Fruit fly (Drosophila melanogaster) whole organism, pupa: Measurements from ENCODE around the gene CG42323.

Source experiments
- CG10348 ChIP-seq: fragments of 200-800 bp; sonication (Bioruptor generic); IDR thresholded peaks from 2 replicates; pipeline ENCODE4 v1.3.6; 2022; ENCODE audit warnings: missing biosample characterization, missing genetic modification characterization
- CG12605 ChIP-seq: fragments of 200-800 bp; sonication (Bioruptor generic); IDR thresholded peaks from 2 replicates; pipeline ENCODE4 v1.3.6; 2022; ENCODE audit warnings: missing biosample characterization, missing genetic modification characterization
- CG13204 ChIP-seq: fragments of 200-800 bp; sonication (Bioruptor generic); optimal IDR thresholded peaks from 2 replicates; lab custom pipeline; 2018; ENCODE audit warnings: missing biosample characterization, mild to moderate bottlenecking, missing genetic modification characterization, moderate library complexity
- CG14655 ChIP-seq: fragments of 200-800 bp; sonication (Bioruptor generic); optimal IDR thresholded peaks from 3 replicates; lab custom pipeline; 2017; ENCODE audit warnings: mild to moderate bottlenecking, missing biosample characterization, missing genetic modification reagents, missing genetic modification characterization
- CG15710 ChIP-seq: fragments of 200-800 bp; sonication (Bioruptor generic); optimal IDR thresholded peaks from 2 replicates; lab custom pipeline; 2018; ENCODE audit warnings: missing biosample characterization, mild to moderate bottlenecking, missing genetic modification characterization, moderate library complexity
- CG17806 ChIP-seq: fragments of 200-800 bp; sonication (Bioruptor generic); optimal IDR thresholded peaks from 2 replicates; lab custom pipeline; 2018; ENCODE audit warnings: missing biosample characterization, mild to moderate bottlenecking, missing genetic modification characterization, moderate library complexity
- CG32121 ChIP-seq: fragments of 200-800 bp; sonication (Bioruptor generic); IDR thresholded peaks from 2 replicates; pipeline ENCODE4 v1.3.6; 2022; ENCODE audit warnings: missing biosample characterization, missing genetic modification characterization
- CG34367 ChIP-seq: fragments of 200-800 bp; sonication (Bioruptor generic); optimal IDR thresholded peaks from 2 replicates; lab custom pipeline; 2018; ENCODE audit warnings: missing biosample characterization, mild to moderate bottlenecking, missing genetic modification characterization
- CG4496 ChIP-seq: fragments of 200-800 bp; sonication (Bioruptor generic); IDR thresholded peaks from 3 replicates; pipeline ENCODE4 v1.3.6; 2022; ENCODE audit warnings: missing biosample characterization, missing genetic modification characterization
- CG8159 ChIP-seq: fragments of 200-800 bp; sonication (Bioruptor generic); optimal IDR thresholded peaks from 3 replicates; lab custom pipeline; 2018; ENCODE audit warnings: missing biosample characterization, mild to moderate bottlenecking, missing genetic modification characterization, moderate library complexity
- CG8301 ChIP-seq: fragments of 200-800 bp; sonication (Bioruptor generic); optimal IDR thresholded peaks from 2 replicates; lab custom pipeline; 2018; ENCODE audit warnings: missing biosample characterization, mild to moderate bottlenecking, missing genetic modification characterization
- CG9948 ChIP-seq: fragments of 200-800 bp; sonication (Bioruptor generic); optimal IDR thresholded peaks from 2 replicates; lab custom pipeline; 2018; ENCODE audit warnings: missing biosample characterization, mild to moderate bottlenecking, missing genetic modification characterization, moderate library complexity
- D1 ChIP-seq: fragments of 200-800 bp; sonication (Bioruptor generic); optimal IDR thresholded peaks from 2 replicates; lab custom pipeline; 2018; ENCODE audit warnings: missing biosample characterization, mild to moderate bottlenecking, missing genetic modification characterization, moderate library complexity
- EcR ChIP-seq: fragments of 200-800 bp; sonication (Bioruptor generic); optimal IDR thresholded peaks from 3 replicates; lab custom pipeline; 2019; ENCODE audit warnings: missing biosample characterization, missing genetic modification characterization, mild to moderate bottlenecking, moderate library complexity, missing genetic modification reagents
- Ets98B ChIP-seq: fragments of 200-800 bp; sonication (Bioruptor generic); IDR thresholded peaks from 2 replicates; pipeline ENCODE4 v1.3.6; 2022; ENCODE audit warnings: missing biosample characterization, missing genetic modification characterization
- Pif1A ChIP-seq: fragments of 200-800 bp; sonication (Bioruptor generic); optimal IDR thresholded peaks from 3 replicates; lab custom pipeline; 2016; ENCODE audit warnings: missing biosample characterization, missing genetic modification characterization
- Pif1B ChIP-seq: fragments of 200-800 bp; sonication (Bioruptor generic); optimal IDR thresholded peaks from 3 replicates; lab custom pipeline; 2016; ENCODE audit warnings: missing biosample characterization, missing genetic modification characterization
- Snoo ChIP-seq: fragments of 200-800 bp; sonication (Bioruptor generic); optimal IDR thresholded peaks from 3 replicates; lab custom pipeline; 2017; ENCODE audit warnings: missing biosample characterization, mild to moderate bottlenecking, missing genetic modification characterization, inconsistent platforms
- fd96Ca ChIP-seq: fragments of 200-800 bp; sonication (Bioruptor generic); IDR thresholded peaks from 3 replicates; pipeline ENCODE4 v1.3.6; 2022; ENCODE audit warnings: missing biosample characterization, missing genetic modification characterization
- gl ChIP-seq: fragments of 200-800 bp; sonication (Bioruptor generic); optimal IDR thresholded peaks from 2 replicates; lab custom pipeline; 2018; ENCODE audit warnings: missing biosample characterization, mild to moderate bottlenecking, missing genetic modification characterization
- rn ChIP-seq: fragments of 200-800 bp; sonication (Bioruptor generic); IDR thresholded peaks from 2 replicates; pipeline ENCODE4 v1.3.6; 2022; ENCODE audit warnings: missing biosample characterization, missing genetic modification characterization

The CG42323 gene

dm6 chrX:18415115-18415514 is 7.1 kb upstream of the CG42323 start, which contains the start of gene CG15056:
Gene CG15056 (plus strand): TSS chrX:18415415.
- TF ChIP-seq Pif1B (GFP tag; lab: Kevin White, UChicago) = no peak
- TF ChIP-seq Ets98B = no peak
- TF ChIP-seq CG9948 (tag; lab: Kevin White, UChicago) = no peak
- no peak for TF ChIP-seq CG8159 (tag; lab: Kevin White, UChicago)
- TF ChIP-seq CG17806 (tag; lab: Kevin White, UChicago) = no peak
- TF ChIP-seq CG32121 = no peak
- TF ChIP-seq CG12605 (GFP tag; lab: Robert Waterston, UW) = no peak
- TF ChIP-seq Pif1A (GFP tag; lab: Kevin White, UChicago) = no peak
- no peak for TF ChIP-seq CG10348 (GFP tag; lab: Robert Waterston, UW)
- no peak for TF ChIP-seq fd96Ca (GFP tag; lab: Robert Waterston, UW)
- no peak for TF ChIP-seq CG13204 (GFP tag; lab: Kevin White, UChicago)
- no peak for TF ChIP-seq D1 (tag; lab: Kevin White, UChicago)
- TF ChIP-seq CG15710 (tag; lab: Kevin White, UChicago) = no peak
- no peak for TF ChIP-seq CG4496 (GFP tag; lab: Robert Waterston, UW)
- no peak for TF ChIP-seq gl (tag; lab: Kevin White, UChicago)
- no peak for TF ChIP-seq CG8301 (tag; lab: Kevin White, UChicago)
- no peak for TF ChIP-seq CG34367
- TF ChIP-seq rn (GFP tag; lab: Robert Waterston, UW) = no peak
- no peak for TF ChIP-seq CG14655 (GFP tag; lab: Kevin White, UChicago)
- TF ChIP-seq EcR = no peak

dm6 chrX:18437190-18437589 is 15.0 kb downstream of the CG42323 start, which contains the start of gene CG6290:
Gene CG6290 (plus strand): TSS chrX:18437490.
- TF ChIP-seq CG9948 (tag; lab: Kevin White, UChicago) (no peak), CG15710 (tag; lab: Kevin White, UChicago) (no peak), CG4496 (GFP tag; lab: Robert Waterston, UW) (no peak), Pif1A (GFP tag; lab: Kevin White, UChicago) (no peak), EcR (no peak), rn (GFP tag; lab: Robert Waterston, UW) (no peak), CG32121 (no peak), CG10348 (GFP tag; lab: Robert Waterston, UW) (no peak), CG17806 (tag; lab: Kevin White, UChicago) (no peak), CG8301 (tag; lab: Kevin White, UChicago) (no peak), CG13204 (GFP tag; lab: Kevin White, UChicago) (no peak), Ets98B (no peak), CG34367 (no peak), CG14655 (GFP tag; lab: Kevin White, UChicago) (no peak), fd96Ca (GFP tag; lab: Robert Waterston, UW) (no peak), gl (tag; lab: Kevin White, UChicago) (no peak), CG12605 (GFP tag; lab: Robert Waterston, UW) (no peak), CG8159 (tag; lab: Kevin White, UChicago) (no peak), D1 (tag; lab: Kevin White, UChicago) (no peak), Snoo (tag; lab: Kevin White, UChicago) (no peak)
- TF ChIP-seq, all 21 proteins: peak for 0

dm6 chrX:18438568-18438967 is 16.4 kb downstream of the CG42323 start, which contains the start of gene CG32551:
Gene CG32551 (plus strand): TSS chrX:18438868.
- TF ChIP-seq gl (tag; lab: Kevin White, UChicago) (no peak), CG9948 (tag; lab: Kevin White, UChicago) (no peak), CG13204 (GFP tag; lab: Kevin White, UChicago) (no peak), CG15710 (tag; lab: Kevin White, UChicago) (no peak), CG14655 (GFP tag; lab: Kevin White, UChicago) (no peak), CG8159 (tag; lab: Kevin White, UChicago) (no peak), CG4496 (GFP tag; lab: Robert Waterston, UW) (no peak), CG34367 (no peak), CG10348 (GFP tag; lab: Robert Waterston, UW) (no peak), CG32121 (no peak), CG8301 (tag; lab: Kevin White, UChicago) (no peak), CG17806 (tag; lab: Kevin White, UChicago) (no peak), EcR (no peak), Ets98B (no peak), Pif1A (GFP tag; lab: Kevin White, UChicago) (no peak), rn (GFP tag; lab: Robert Waterston, UW) (no peak), fd96Ca (GFP tag; lab: Robert Waterston, UW) (no peak), Pif1B (GFP tag; lab: Kevin White, UChicago) (no peak), D1 (tag; lab: Kevin White, UChicago) (no peak), Snoo (tag; lab: Kevin White, UChicago) (no peak)

DNA sequence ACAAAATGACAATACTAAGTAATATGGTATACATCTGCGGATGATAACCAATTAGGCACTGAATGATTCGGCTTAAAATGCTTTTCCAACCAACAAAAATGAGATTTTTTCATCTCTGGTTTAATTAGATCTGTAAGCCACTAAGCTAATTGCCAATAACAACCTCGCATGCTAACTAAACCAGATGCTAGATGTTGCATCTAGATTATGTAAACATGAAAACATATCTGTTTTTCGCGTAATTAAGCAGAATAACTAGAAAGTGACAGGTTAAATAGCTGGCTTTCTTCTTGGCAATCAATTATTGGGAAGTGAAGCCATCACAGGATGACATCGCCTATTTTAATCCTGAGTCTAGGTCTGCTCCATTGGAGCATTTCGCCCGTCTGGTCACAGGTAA is 17.2 kb downstream of the CG42323 start, which contains the start of gene CG43841:
Gene CG43841 (plus strand): TSS at position 301 of the 400 bp plus-strand sequence.
- TF ChIP-seq CG14655 (GFP tag; lab: Kevin White, UChicago) = no peak
- TF ChIP-seq Ets98B = no peak
- no peak for TF ChIP-seq CG13204 (GFP tag; lab: Kevin White, UChicago)
- TF ChIP-seq CG9948 (tag; lab: Kevin White, UChicago) = no peak
- TF ChIP-seq Snoo (tag; lab: Kevin White, UChicago) = no peak
- no peak for TF ChIP-seq fd96Ca (GFP tag; lab: Robert Waterston, UW)
- no peak for TF ChIP-seq CG8159 (tag; lab: Kevin White, UChicago)

dm6 chrX:18440481-18440880 is 18.3 kb downstream of the CG42323 start, which contains the start of gene CG32548:
Gene CG32548 (minus strand): TSS chrX:18440581.
- TF ChIP-seq CG17806 (tag; lab: Kevin White, UChicago) = no peak
- TF ChIP-seq CG12605 (GFP tag; lab: Robert Waterston, UW) = no peak
- TF ChIP-seq CG4496 (GFP tag; lab: Robert Waterston, UW) = no peak
- no peak for TF ChIP-seq CG10348 (GFP tag; lab: Robert Waterston, UW)
- TF ChIP-seq Pif1A (GFP tag; lab: Kevin White, UChicago) = no peak
- TF ChIP-seq Ets98B = no peak
- no peak for TF ChIP-seq CG8301 (tag; lab: Kevin White, UChicago)
- no peak for TF ChIP-seq CG9948 (tag; lab: Kevin White, UChicago)
- TF ChIP-seq rn (GFP tag; lab: Robert Waterston, UW) = no peak
- no peak for TF ChIP-seq Pif1B (GFP tag; lab: Kevin White, UChicago)
- TF ChIP-seq gl (tag; lab: Kevin White, UChicago) = no peak
- TF ChIP-seq Snoo (tag; lab: Kevin White, UChicago) = no peak
- TF ChIP-seq CG14655 (GFP tag; lab: Kevin White, UChicago) = no peak
- TF ChIP-seq D1 (tag; lab: Kevin White, UChicago) = no peak
- no peak for TF ChIP-seq EcR
- TF ChIP-seq CG13204 (GFP tag; lab: Kevin White, UChicago) = no peak
- no peak for TF ChIP-seq fd96Ca (GFP tag; lab: Robert Waterston, UW)
- TF ChIP-seq CG34367 = no peak
- TF ChIP-seq CG8159 (tag; lab: Kevin White, UChicago) = no peak
- TF ChIP-seq CG15710 (tag; lab: Kevin White, UChicago) = no peak
